Fruit fly (Drosophila melanogaster): ENCODE data around the gene RhoGAP16F.

The RhoGAP16F gene

dm6 chrX:18092810-18093222 is at the start of gene RhoGAP16F:
Gene RhoGAP16F, plus strand, starts transcription at chrX:18093145.
- TF ChIP-seq CG7101 (tag; optimal IDR thresholded peaks at IDR 0.05) (peak; percentile 90), cic (GFP tag; optimal IDR thresholded peaks at IDR 0.05) (peak; percentile 51), CG1620 (GFP tag; optimal IDR thresholded peaks at IDR 0.05) (peak; percentile 93), pad (GFP tag; optimal IDR thresholded peaks at IDR 0.05) (peak; percentile 79), CG7045 (GFP tag; optimal IDR thresholded peaks at IDR 0.05) (peak; percentile 60), Hr96 (GFP tag; optimal IDR thresholded peaks at IDR 0.05) (peak; percentile 86), tj (GFP tag; optimal IDR thresholded peaks at IDR 0.05) (peak; percentile 68), CG12768 (GFP tag; optimal IDR thresholded peaks at IDR 0.05) (peak; percentile 77), toe (GFP tag; optimal IDR thresholded peaks at IDR 0.05) (peak; percentile 64), bab1 (GFP tag; optimal IDR thresholded peaks at IDR 0.05) (peak; percentile 93), Mnt (GFP tag; optimal IDR thresholded peaks at IDR 0.05) (peak; percentile 86), CG14711 (tag; optimal IDR thresholded peaks at IDR 0.05) (peak; percentile 81), Crg-1 (GFP tag; optimal IDR thresholded peaks at IDR 0.05) (peak; percentile 83), CG33017 (tag; optimal IDR thresholded peaks at IDR 0.05) (peak; percentile 73), kay (GFP tag; ENCODE audit: borderline replicate concordance) (peak; percentile 77), CG5204 (GFP tag; optimal IDR thresholded peaks at IDR 0.05) (peak; percentile 75), cnc (optimal IDR thresholded peaks at IDR 0.05) (no peak), ovo (GFP tag; optimal IDR thresholded peaks at IDR 0.05) (peak; percentile 78), Clk (GFP tag; optimal IDR thresholded peaks at IDR 0.05) (no peak), CG11617 (GFP tag; optimal IDR thresholded peaks at IDR 0.05) (peak; percentile 89)

- no peak for TF ChIP-seq Crg-1 (GFP tag; optimal IDR thresholded peaks at IDR 0.05)
- no peak for TF ChIP-seq CG33017 (tag; optimal IDR thresholded peaks at IDR 0.05)
- TF ChIP-seq CG14711 (tag; optimal IDR thresholded peaks at IDR 0.05), result no peak
- TF ChIP-seq Mnt (GFP tag; optimal IDR thresholded peaks at IDR 0.05), result no peak
- no peak for TF ChIP-seq CG7045 (GFP tag; optimal IDR thresholded peaks at IDR 0.05)
- TF ChIP-seq CG12768 (GFP tag; optimal IDR thresholded peaks at IDR 0.05), result no peak
- no peak for TF ChIP-seq CG5204 (GFP tag; optimal IDR thresholded peaks at IDR 0.05)
- TF ChIP-seq CG7101 (tag; optimal IDR thresholded peaks at IDR 0.05), result no peak
- TF ChIP-seq CG1620 (GFP tag; optimal IDR thresholded peaks at IDR 0.05), result no peak
- no peak for TF ChIP-seq cnc (optimal IDR thresholded peaks at IDR 0.05)
- no peak for TF ChIP-seq cic (GFP tag; optimal IDR thresholded peaks at IDR 0.05)
- TF ChIP-seq kay (GFP tag; ENCODE audit: borderline replicate concordance), result no peak
- TF ChIP-seq pad (GFP tag; optimal IDR thresholded peaks at IDR 0.05), result no peak
- no peak for TF ChIP-seq toe (GFP tag; optimal IDR thresholded peaks at IDR 0.05)
- TF ChIP-seq bab1 (GFP tag; optimal IDR thresholded peaks at IDR 0.05), result no peak
- TF ChIP-seq ovo (GFP tag; optimal IDR thresholded peaks at IDR 0.05), result no peak
- TF ChIP-seq CG11617 (GFP tag; optimal IDR thresholded peaks at IDR 0.05), result no peak
- TF ChIP-seq Clk (GFP tag; optimal IDR thresholded peaks at IDR 0.05), result no peak
- no peak for TF ChIP-seq Hr96 (GFP tag; optimal IDR thresholded peaks at IDR 0.05)
- TF ChIP-seq tj (GFP tag; optimal IDR thresholded peaks at IDR 0.05), result no peak
Observed at dm6 chrX:18043691-18044090, 49.3 kb upstream of the RhoGAP16F start, which contains the start of gene CG15373. Gene CG15373, plus strand, starts transcription at chrX:18043991.

dm6 chrX:18052135-18052534 is 40.8 kb upstream of the RhoGAP16F start:
- TF ChIP-seq kay (GFP tag; ENCODE audit: borderline replicate concordance) (no peak), cic (GFP tag; optimal IDR thresholded peaks at IDR 0.05) (no peak), Clk (GFP tag; optimal IDR thresholded peaks at IDR 0.05) (no peak), Mnt (GFP tag; optimal IDR thresholded peaks at IDR 0.05) (no peak), ovo (GFP tag; optimal IDR thresholded peaks at IDR 0.05) (no peak), CG1620 (GFP tag; optimal IDR thresholded peaks at IDR 0.05) (no peak), cnc (optimal IDR thresholded peaks at IDR 0.05) (no peak), CG7045 (GFP tag; optimal IDR thresholded peaks at IDR 0.05) (no peak), CG12768 (GFP tag; optimal IDR thresholded peaks at IDR 0.05) (no peak), tj (GFP tag; optimal IDR thresholded peaks at IDR 0.05) (no peak), toe (GFP tag; optimal IDR thresholded peaks at IDR 0.05) (no peak), bab1 (GFP tag; optimal IDR thresholded peaks at IDR 0.05) (no peak), CG14711 (tag; optimal IDR thresholded peaks at IDR 0.05) (no peak), CG7101 (tag; optimal IDR thresholded peaks at IDR 0.05) (no peak), CG33017 (tag; optimal IDR thresholded peaks at IDR 0.05) (no peak), Crg-1 (GFP tag; optimal IDR thresholded peaks at IDR 0.05) (no peak)

- TF ChIP-seq CG7045 (GFP tag; optimal IDR thresholded peaks at IDR 0.05), result no peak
Observed at dm6 chrX:18057202-18057601, 35.7 kb upstream of the RhoGAP16F start.

DNA sequence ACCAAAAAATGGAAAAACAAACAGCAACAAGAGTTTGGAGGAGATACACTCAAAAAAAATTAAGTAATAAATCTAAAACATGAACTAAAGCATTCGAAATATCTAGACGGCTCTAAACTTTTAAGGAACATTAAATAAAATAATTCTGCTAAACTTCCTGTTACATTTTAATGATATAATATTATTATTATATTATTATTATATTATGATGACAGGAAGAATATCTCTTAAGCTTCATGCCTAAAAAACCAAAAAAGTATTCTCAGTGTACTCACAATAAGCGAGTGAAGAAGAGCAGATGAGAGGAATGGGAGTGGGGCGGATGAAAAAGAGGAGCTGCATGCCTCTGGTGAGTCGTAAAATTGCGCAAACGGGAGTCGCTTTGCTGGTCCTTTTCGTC is 34.8 kb upstream of the RhoGAP16F start:
- TF ChIP-seq CG14711 (tag; optimal IDR thresholded peaks at IDR 0.05), result no peak
- no peak for TF ChIP-seq CG7045 (GFP tag; optimal IDR thresholded peaks at IDR 0.05)
- no peak for TF ChIP-seq Crg-1 (GFP tag; optimal IDR thresholded peaks at IDR 0.05)
- no peak for TF ChIP-seq kay (GFP tag; ENCODE audit: borderline replicate concordance)
- no peak for TF ChIP-seq Hr96 (GFP tag; optimal IDR thresholded peaks at IDR 0.05)
- TF ChIP-seq Mnt (GFP tag; optimal IDR thresholded peaks at IDR 0.05), result no peak
- no peak for TF ChIP-seq CG33017 (tag; optimal IDR thresholded peaks at IDR 0.05)
- TF ChIP-seq ovo (GFP tag; optimal IDR thresholded peaks at IDR 0.05), result no peak
- TF ChIP-seq bab1 (GFP tag; optimal IDR thresholded peaks at IDR 0.05), result no peak
- no peak for TF ChIP-seq CG1620 (GFP tag; optimal IDR thresholded peaks at IDR 0.05)
- TF ChIP-seq toe (GFP tag; optimal IDR thresholded peaks at IDR 0.05), result no peak
- no peak for TF ChIP-seq Clk (GFP tag; optimal IDR thresholded peaks at IDR 0.05)
- no peak for TF ChIP-seq pad (GFP tag; optimal IDR thresholded peaks at IDR 0.05)
- TF ChIP-seq CG12768 (GFP tag; optimal IDR thresholded peaks at IDR 0.05), result no peak

DNA sequence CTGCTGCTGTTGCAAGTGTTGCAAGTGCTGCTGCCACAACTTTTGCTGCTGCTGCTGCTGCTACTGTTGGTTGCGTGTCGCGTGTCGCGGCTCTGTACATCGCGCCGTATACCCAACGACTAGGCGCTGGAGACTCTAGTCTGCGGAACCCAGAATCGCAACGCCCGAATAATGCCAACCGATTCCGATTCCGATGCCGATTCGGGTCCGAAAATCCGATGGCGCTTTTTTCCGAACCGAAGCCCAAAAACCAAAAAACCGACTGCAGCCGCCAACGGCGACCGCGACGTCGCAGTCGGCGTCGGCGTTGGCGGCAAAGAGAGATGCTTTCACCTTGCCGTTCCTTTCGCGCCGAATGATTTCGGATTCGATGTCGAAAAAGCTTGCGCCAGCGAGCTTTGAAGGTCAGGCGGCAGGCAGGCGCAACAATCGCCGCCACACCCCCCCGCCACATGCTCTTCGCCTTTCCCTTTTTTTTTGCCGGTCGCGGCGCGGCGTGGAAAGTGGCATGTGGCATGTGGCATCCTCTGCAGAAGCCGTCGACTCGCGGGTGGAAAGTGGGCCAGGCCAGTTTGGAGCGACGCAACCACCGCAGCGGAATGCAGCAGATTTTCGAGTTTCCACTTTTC is 29.7 kb upstream of the RhoGAP16F start, which contains the start of gene Sh:
Gene Sh (minus strand): TSS at position 104 of the 629 bp plus-strand sequence.
- TF ChIP-seq pad (GFP tag; optimal IDR thresholded peaks at IDR 0.05) (no peak), CG7101 (tag; optimal IDR thresholded peaks at IDR 0.05) (no peak), tj (GFP tag; optimal IDR thresholded peaks at IDR 0.05) (no peak), CG7045 (GFP tag; optimal IDR thresholded peaks at IDR 0.05) (no peak), CG14711 (tag; optimal IDR thresholded peaks at IDR 0.05) (no peak), CG5204 (GFP tag; optimal IDR thresholded peaks at IDR 0.05) (no peak), kay (GFP tag; ENCODE audit: borderline replicate concordance) (no peak), cnc (optimal IDR thresholded peaks at IDR 0.05) (no peak), ovo (GFP tag; optimal IDR thresholded peaks at IDR 0.05) (no peak), Hr96 (GFP tag; optimal IDR thresholded peaks at IDR 0.05) (no peak), CG11617 (GFP tag; optimal IDR thresholded peaks at IDR 0.05) (no peak), toe (GFP tag; optimal IDR thresholded peaks at IDR 0.05) (no peak), CG1620 (GFP tag; optimal IDR thresholded peaks at IDR 0.05) (no peak)

All from whole organism, adult.